Fruit fly (Drosophila melanogaster): ENCODE results near the gene slpr.

DNA sequence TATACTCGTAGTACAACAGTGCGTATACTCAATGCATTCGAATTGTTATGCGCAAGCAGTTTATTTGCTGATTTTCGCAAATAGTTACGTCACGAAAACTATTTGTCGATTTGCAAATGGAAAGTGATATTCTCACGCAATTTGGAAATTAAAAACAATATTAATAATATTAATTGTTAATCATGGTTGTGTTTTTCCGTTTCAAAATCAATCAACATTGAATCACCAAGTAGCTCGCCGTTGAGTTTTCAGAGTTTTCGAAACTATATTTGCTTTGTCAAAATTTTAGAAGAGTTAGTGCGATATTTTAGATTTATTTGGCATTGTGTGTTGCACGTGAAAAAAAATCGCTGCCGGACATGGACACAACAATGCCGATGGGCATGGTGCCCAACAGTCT is 17.2 kb downstream of the slpr start, which contains the start of gene CG15337:
- no peak for TF ChIP-seq Sin3A (optimal IDR thresholded peaks at IDR 0.05)
- no peak for TF ChIP-seq h (optimal IDR thresholded peaks at IDR 0.05)
- TF ChIP-seq ttk (optimal IDR thresholded peaks at IDR 0.05): no peak
- no peak for TF ChIP-seq psq (optimal IDR thresholded peaks at IDR 0.05)
